Fruit fly (Drosophila melanogaster): ENCODE results near the gene tfc.

The tfc gene

dm6 chr3L:1313039-1313766, 57.0 kb downstream of the tfc start, which contains the start of the genes sturkopf and Herc4:
TSS of gene sturkopf (minus strand) at chr3L:1313377.
TSS of gene Herc4 (plus strand) at chr3L:1313696.
- TF ChIP-seq CG10267 (tag; optimal IDR thresholded peaks at IDR 0.05) = peak; percentile 58
- peak; percentile 83 for TF ChIP-seq sug (tag; optimal IDR thresholded peaks at IDR 0.05)
- no peak for TF ChIP-seq cad (GFP tag; optimal IDR thresholded peaks at IDR 0.05)
- TF ChIP-seq Hr39 (optimal IDR thresholded peaks at IDR 0.05) = no peak
- no peak for TF ChIP-seq CG6791 (GFP tag; IDR thresholded peaks at IDR 0.05; ENCODE audit: partially characterized antibody)
- peak; percentile 3 for TF ChIP-seq CG30431 (GFP tag; optimal IDR thresholded peaks at IDR 0.05)
- TF ChIP-seq CG17361 (GFP tag; IDR thresholded peaks at IDR 0.05) = peak; percentile 94
- TF ChIP-seq Adf1 (GFP tag; IDR thresholded peaks at IDR 0.05) = no peak; the same call in 1 of the 2 replicates
- peak; percentile 43 for TF ChIP-seq twi (tag; optimal IDR thresholded peaks at IDR 0.05)
- peak; percentile 60 to 87 for TF ChIP-seq Pdp1 (GFP tag; optimal IDR thresholded peaks at IDR 0.05)
- TF ChIP-seq Poxn (GFP tag; IDR thresholded peaks at IDR 0.05) = peak; percentile 42; the same call in 1 of the 2 replicates
- TF ChIP-seq hth (optimal IDR thresholded peaks at IDR 0.05) = no peak
- TF ChIP-seq ab (GFP tag; optimal IDR thresholded peaks at IDR 0.05) = peak; percentile 56
- TF ChIP-seq da (GFP tag; optimal IDR thresholded peaks at IDR 0.05) = peak; percentile 47
- peak; percentile 39; the same call in 1 of the 2 replicates for TF ChIP-seq ttk (GFP tag; IDR thresholded peaks at IDR 0.05)
- TF ChIP-seq E2f1 (GFP tag; IDR thresholded peaks at IDR 0.05) = peak; percentile 44; the same call in 1 of the 2 replicates
- peak; percentile 48 for TF ChIP-seq BtbVII (GFP tag; optimal IDR thresholded peaks at IDR 0.05)
- TF ChIP-seq CG17912 (GFP tag; optimal IDR thresholded peaks at IDR 0.05) = no peak
- peak; percentile 91 for TF ChIP-seq zfh2 (GFP tag; optimal IDR thresholded peaks at IDR 0.05)
- TF ChIP-seq knrl (GFP tag; IDR thresholded peaks at IDR 0.05; ENCODE audit: partially characterized antibody) = no peak
- no peak for TF ChIP-seq dimm (GFP tag; IDR thresholded peaks at IDR 0.05)
- TF ChIP-seq Usf (GFP tag; optimal IDR thresholded peaks at IDR 0.05) = peak; percentile 54
- TF ChIP-seq Antp (GFP tag; optimal IDR thresholded peaks at IDR 0.05) = peak; percentile 91
- TF ChIP-seq usp (GFP tag; optimal IDR thresholded peaks at IDR 0.05) = no peak
- peak; percentile 76 for TF ChIP-seq fu2 (GFP tag; optimal IDR thresholded peaks at IDR 0.05)
- no peak for TF ChIP-seq seq (GFP tag; IDR thresholded peaks at IDR 0.05)
- peak; percentile 65 for TF ChIP-seq Aef1 (GFP tag; IDR thresholded peaks at IDR 0.05)
- TF ChIP-seq esg (GFP tag; conservative IDR thresholded peaks at IDR 0.05) = peak; percentile 60; the same call in 1 of the 2 replicates
- TF ChIP-seq CG7372 (GFP tag; IDR thresholded peaks at IDR 0.05) = peak; percentile 60
- TF ChIP-seq Mad (GFP tag; optimal IDR thresholded peaks at IDR 0.05) = peak; percentile 65
- peak; percentile 78 for TF ChIP-seq grau (tag; optimal IDR thresholded peaks at IDR 0.05)
- peak; percentile 36 for TF ChIP-seq BEAF-32 (GFP tag; optimal IDR thresholded peaks at IDR 0.05)
- no peak for TF ChIP-seq ato (GFP tag; IDR thresholded peaks at IDR 0.05; ENCODE audit: partially characterized antibody)
- no peak for TF ChIP-seq CG2129 (GFP tag; IDR thresholded peaks at IDR 0.05; ENCODE audit: partially characterized antibody)
- peak; percentile 40; the same call in 1 of the 3 replicates for TF ChIP-seq CG11695 (GFP tag; IDR thresholded peaks at IDR 0.05)
- peak; percentile 43 for TF ChIP-seq CG13123 (GFP tag; optimal IDR thresholded peaks at IDR 0.05)
- TF ChIP-seq CG17802 (tag; optimal IDR thresholded peaks at IDR 0.05) = no peak
- no peak for TF ChIP-seq sim (GFP tag; IDR thresholded peaks at IDR 0.05)
- peak; percentile 82 for TF ChIP-seq D19B (GFP tag; optimal IDR thresholded peaks at IDR 0.05)
- peak; percentile 72 for TF ChIP-seq CG12104 (GFP tag; optimal IDR thresholded peaks at IDR 0.05)
- peak; percentile 97 for TF ChIP-seq sens (GFP tag)
- TF ChIP-seq H2.0 (GFP tag; IDR thresholded peaks at IDR 0.05) = peak; percentile 46
- TF ChIP-seq lola (GFP tag; optimal IDR thresholded peaks at IDR 0.05) = peak in 1 of 3 experiments; percentile 85
- peak; percentile 72 for TF ChIP-seq NfI (GFP tag; optimal IDR thresholded peaks at IDR 0.05)
- peak; percentile 51 for TF ChIP-seq Bdp1 (GFP tag; optimal IDR thresholded peaks at IDR 0.05)
- TF ChIP-seq Sox100B (GFP tag; optimal IDR thresholded peaks at IDR 0.05) = no peak
- TF ChIP-seq Med (GFP tag) = peak; percentile 92
- peak; percentile 60 for TF ChIP-seq CG2116 (GFP tag; optimal IDR thresholded peaks at IDR 0.05)
- no peak; the same call in 1 of the 2 replicates for TF ChIP-seq CG31441 (GFP tag; IDR thresholded peaks at IDR 0.05)
- TF ChIP-seq CG10979 (tag; optimal IDR thresholded peaks at IDR 0.05) = peak; percentile 40

All from whole organism, embryonic.